Fruit fly (Drosophila melanogaster): ENCODE data around the gene CG31709.

The CG31709 gene

dm6 chr2L:9616654-9617053 lies 37.2 kb upstream of the CG31709 start (continued):
- peak; percentile 59 for TF ChIP-seq CG7987 (GFP tag; optimal IDR thresholded peaks at IDR 0.05)
- peak; percentile 51 for TF ChIP-seq CG3847 (GFP tag; IDR thresholded peaks at IDR 0.05)
- TF ChIP-seq yki (optimal IDR thresholded peaks at IDR 0.05) = no peak
- TF ChIP-seq CG13624 (GFP tag; optimal IDR thresholded peaks at IDR 0.05) = peak; percentile 32
- TF ChIP-seq CG12744 (GFP tag; optimal IDR thresholded peaks at IDR 0.05) = peak; percentile 29
- peak; percentile 68; the same call in 1 of the 2 replicates for TF ChIP-seq chm (GFP tag; IDR thresholded peaks at IDR 0.05)
- TF ChIP-seq unc-4 (GFP tag; IDR thresholded peaks at IDR 0.05; ENCODE audit: partially characterized antibody) = peak; percentile 67
- TF ChIP-seq al (GFP tag; IDR thresholded peaks at IDR 0.05) = peak; percentile 39; the same call in 1 of the 2 replicates
- no peak for TF ChIP-seq fru (optimal IDR thresholded peaks at IDR 0.05)
- TF ChIP-seq corto (GFP tag; optimal IDR thresholded peaks at IDR 0.05) = no peak
- no peak for TF ChIP-seq gt (GFP tag; IDR thresholded peaks at IDR 0.05)
- no peak for TF ChIP-seq bcd (GFP tag; optimal IDR thresholded peaks at IDR 0.05)
- peak; percentile 21 for TF ChIP-seq Blimp-1 (GFP tag; optimal IDR thresholded peaks at IDR 0.05)
- no peak for TF ChIP-seq lola (GFP tag; optimal IDR thresholded peaks at IDR 0.05)
- peak; percentile 84 for TF ChIP-seq bbx (GFP tag; IDR thresholded peaks at IDR 0.05; ENCODE audit: partially characterized antibody)
- peak; percentile 71 for TF ChIP-seq CG9932 (GFP tag; IDR thresholded peaks at IDR 0.05)
- no peak for TF ChIP-seq Nf-YA (GFP tag; IDR thresholded peaks at IDR 0.05)
- no peak for TF ChIP-seq CG10462 (GFP tag; optimal IDR thresholded peaks at IDR 0.05)
- TF ChIP-seq D (optimal IDR thresholded peaks at IDR 0.05) = no peak
- no peak for TF ChIP-seq D (GFP tag; optimal IDR thresholded peaks at IDR 0.05)
- TF ChIP-seq CG6254 (GFP tag; optimal IDR thresholded peaks at IDR 0.05) = no peak
- TF ChIP-seq Taf1 (GFP tag; IDR thresholded peaks at IDR 0.05) = no peak
- no peak for TF ChIP-seq phol (tag; optimal IDR thresholded peaks at IDR 0.05)
- peak; percentile 75 for TF ChIP-seq HmgD (GFP tag; optimal IDR thresholded peaks at IDR 0.05)
- no peak for TF ChIP-seq gsb (GFP tag; IDR thresholded peaks at IDR 0.05)
- TF ChIP-seq Sry-δ (GFP tag; optimal IDR thresholded peaks at IDR 0.05) = peak; percentile 87
- no peak for TF ChIP-seq CG10979 (tag; optimal IDR thresholded peaks at IDR 0.05)
- TF ChIP-seq Mad (GFP tag; optimal IDR thresholded peaks at IDR 0.05) = peak; percentile 64
- no peak; the same call in 2 of the 3 replicates for TF ChIP-seq Optix (GFP tag; IDR thresholded peaks at IDR 0.05)
- peak; percentile 26; the same call in 1 of the 2 replicates for TF ChIP-seq CG1024 (GFP tag; IDR thresholded peaks at IDR 0.05)
- TF ChIP-seq grn (GFP tag; optimal IDR thresholded peaks at IDR 0.05) = no peak
- peak; percentile 77 for TF ChIP-seq Ets97D (GFP tag; optimal IDR thresholded peaks at IDR 0.05)
- peak; percentile 52; the same call in 1 of the 2 replicates for TF ChIP-seq ara (GFP tag; IDR thresholded peaks at IDR 0.05)
- peak; percentile 32 for TF ChIP-seq ewg (GFP tag; optimal IDR thresholded peaks at IDR 0.05)
- TF ChIP-seq vfl (GFP tag; optimal IDR thresholded peaks at IDR 0.05) = peak; percentile 64
- no peak for TF ChIP-seq tio (GFP tag; optimal IDR thresholded peaks at IDR 0.05)
- no peak for TF ChIP-seq Rx (GFP tag; IDR thresholded peaks at IDR 0.05)
- TF ChIP-seq NC2β (GFP tag; optimal IDR thresholded peaks at IDR 0.05) = peak; percentile 59
- no peak for TF ChIP-seq Pdp1 (GFP tag; optimal IDR thresholded peaks at IDR 0.05)
- no peak for TF ChIP-seq CG15479 (GFP tag; optimal IDR thresholded peaks at IDR 0.05)
- no peak for TF ChIP-seq esg (GFP tag; conservative IDR thresholded peaks at IDR 0.05)
- TF ChIP-seq CG18476 (GFP tag; optimal IDR thresholded peaks at IDR 0.05) = no peak
- TF ChIP-seq CG17359 (tag; optimal IDR thresholded peaks at IDR 0.05) = peak; percentile 35
- TF ChIP-seq cwo (GFP tag; optimal IDR thresholded peaks at IDR 0.05) = no peak
- peak; percentile 12 for TF ChIP-seq tx (GFP tag; optimal IDR thresholded peaks at IDR 0.05)
- peak; percentile 55 for TF ChIP-seq disco-r (GFP tag; optimal IDR thresholded peaks at IDR 0.05)
- TF ChIP-seq CG7928 (GFP tag; optimal IDR thresholded peaks at IDR 0.05) = no peak
- peak; percentile 18 to 44 for TF ChIP-seq Trl (optimal IDR thresholded peaks at IDR 0.05)
- peak; percentile 64 for TF ChIP-seq Trl (GFP tag; optimal IDR thresholded peaks at IDR 0.05)
- TF ChIP-seq CG13287 (GFP tag; IDR thresholded peaks at IDR 0.05; ENCODE audit: partially characterized antibody) = peak; percentile 84
- peak; percentile 40 for TF ChIP-seq CG13123 (GFP tag; optimal IDR thresholded peaks at IDR 0.05)
- peak; percentile 61 for TF ChIP-seq CG11504 (tag; optimal IDR thresholded peaks at IDR 0.05)

Data from whole organism, embryonic.